Worm (Caenorhabditis elegans): Measurements from ENCODE around the gene pgp-6.
A peak's percentile ranks its signal among the peaks of the same experiment; 100 is the strongest.

The pgp-6 gene

DNA sequence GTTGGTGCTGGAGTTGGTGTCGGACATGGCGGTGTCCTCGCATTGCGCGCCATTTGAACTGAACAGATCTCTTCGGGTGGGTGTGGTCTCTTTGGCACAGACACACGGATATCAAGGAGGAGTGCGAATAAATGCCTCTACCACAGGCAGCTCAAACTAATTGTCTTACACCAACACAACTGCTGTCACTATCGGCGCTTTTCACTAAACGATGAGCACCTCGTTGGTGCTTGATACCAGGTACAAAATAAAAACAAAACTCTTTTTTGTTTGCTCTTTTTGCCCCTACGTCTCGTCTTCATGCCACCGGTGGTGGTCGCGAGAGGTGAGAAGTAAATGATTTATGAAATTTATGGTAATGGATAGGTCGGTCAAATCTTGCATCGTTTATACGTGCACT lies 33.5 kb upstream of the pgp-6 start, which contains the start of gene F47B10.8:
F47B10.8 (minus strand) TSS at position 101 of the 400 bp plus-strand sequence.
- no peak for TF ChIP-seq aly-2 (tag; optimal IDR thresholded peaks at IDR 0.05)
- no peak for TF ChIP-seq R02D3.7 (tag; optimal IDR thresholded peaks at IDR 0.05)
- TF ChIP-seq sma-9 (GFP tag; optimal IDR thresholded peaks at IDR 0.05): peak; percentile 2
- TF ChIP-seq sma-9 (tag; optimal IDR thresholded peaks at IDR 0.05): no peak
- no peak for TF ChIP-seq snpc-4 (tag; optimal IDR thresholded peaks at IDR 0.05)
- TF ChIP-seq nhr-21 (tag; optimal IDR thresholded peaks at IDR 0.05): no peak

DNA sequence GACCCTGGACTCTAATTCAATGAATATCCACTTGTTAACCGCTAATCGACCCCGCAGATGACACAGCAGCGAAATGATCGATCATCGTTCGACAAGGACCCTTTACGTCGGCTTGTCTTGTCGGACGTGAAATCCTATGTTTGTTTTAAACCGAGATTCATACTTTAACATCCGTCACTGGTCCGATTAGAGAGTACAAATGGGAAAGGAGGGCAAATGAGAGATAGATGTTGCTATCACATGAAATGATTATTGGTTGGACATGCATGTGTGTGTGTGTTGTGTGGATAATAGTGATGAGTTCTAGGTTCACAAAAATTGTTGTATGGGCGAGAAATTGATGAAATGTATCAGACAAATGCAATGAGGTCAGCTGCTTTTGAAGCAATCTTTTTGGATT lies 32.4 kb upstream of the pgp-6 start:
- TF ChIP-seq F13H6.1 (tag; optimal IDR thresholded peaks at IDR 0.05) (peak; percentile 34), nhr-21 (tag; optimal IDR thresholded peaks at IDR 0.05) (no peak), crh-2 (tag; optimal IDR thresholded peaks at IDR 0.05) (no peak), sem-4 (tag; optimal IDR thresholded peaks at IDR 0.05) (no peak), sma-9 (GFP tag; optimal IDR thresholded peaks at IDR 0.05) (peak; percentile 13), sma-9 (tag; optimal IDR thresholded peaks at IDR 0.05) (no peak), R02D3.7 (tag; optimal IDR thresholded peaks at IDR 0.05) (no peak), lsy-2 (tag; optimal IDR thresholded peaks at IDR 0.05) (peak in 1 of 2 experiments; percentile 35), skn-1 (tag; optimal IDR thresholded peaks at IDR 0.05) (no peak), ztf-11 (tag; optimal IDR thresholded peaks at IDR 0.05) (no peak), gmeb-1 (tag; optimal IDR thresholded peaks at IDR 0.05) (no peak), ceh-82 (tag; optimal IDR thresholded peaks at IDR 0.05) (no peak), lin-39 (tag; optimal IDR thresholded peaks at IDR 0.05) (no peak), egl-27 (tag; optimal IDR thresholded peaks at IDR 0.05) (no peak), nhr-129 (tag; optimal IDR thresholded peaks at IDR 0.05) (peak; percentile 68), sma-3 (GFP tag; optimal IDR thresholded peaks at IDR 0.05) (no peak)

DNA sequence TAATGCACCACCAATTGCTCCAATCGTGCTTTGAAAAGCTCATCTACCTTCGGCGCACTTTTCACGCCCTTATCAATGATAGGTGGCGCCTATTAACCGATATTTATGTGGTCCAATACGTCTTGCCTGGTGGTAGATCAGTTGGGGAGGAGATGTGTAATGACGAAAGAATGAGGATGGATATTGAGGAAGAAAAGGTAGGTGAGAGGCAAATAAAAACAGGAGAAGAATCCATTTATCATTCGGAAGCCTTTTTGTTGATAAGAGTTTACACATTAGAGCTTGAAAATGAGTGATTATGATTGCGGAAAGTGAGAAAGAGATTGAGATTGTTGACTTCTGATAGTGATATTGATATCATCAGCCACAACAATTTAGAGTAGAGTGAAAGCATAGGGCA lies 30.2 kb upstream of the pgp-6 start:
- TF ChIP-seq R02D3.7 (tag; optimal IDR thresholded peaks at IDR 0.05) (no peak), nhr-6 (tag; optimal IDR thresholded peaks at IDR 0.05) (no peak), mab-5 (tag; optimal IDR thresholded peaks at IDR 0.05) (peak; percentile 19)

DNA sequence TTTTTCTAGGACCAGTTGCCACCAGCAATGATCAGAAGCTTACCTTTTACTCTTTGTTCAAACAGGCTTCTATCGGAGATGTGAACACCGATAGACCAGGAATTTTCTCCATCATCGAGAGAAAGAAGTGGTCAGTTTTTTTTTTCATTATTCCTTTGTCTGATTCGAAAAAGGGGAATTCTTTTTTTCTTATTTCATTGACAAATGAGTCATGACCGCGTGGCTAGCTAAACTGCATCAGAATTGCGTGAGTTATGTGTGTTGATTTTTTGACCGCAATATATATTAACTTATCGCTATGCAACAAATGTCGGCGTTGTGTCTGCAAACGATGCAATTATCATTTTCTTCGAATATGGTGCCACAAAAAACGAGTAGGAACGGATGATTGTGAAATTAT lies 26.2 kb upstream of the pgp-6 start:
- TF ChIP-seq sma-3 (GFP tag; optimal IDR thresholded peaks at IDR 0.05) (no peak), sma-9 (GFP tag; optimal IDR thresholded peaks at IDR 0.05) (peak; percentile 35), sma-9 (tag; optimal IDR thresholded peaks at IDR 0.05) (no peak), fos-1 (tag; optimal IDR thresholded peaks at IDR 0.05) (peak; percentile 66)

DNA sequence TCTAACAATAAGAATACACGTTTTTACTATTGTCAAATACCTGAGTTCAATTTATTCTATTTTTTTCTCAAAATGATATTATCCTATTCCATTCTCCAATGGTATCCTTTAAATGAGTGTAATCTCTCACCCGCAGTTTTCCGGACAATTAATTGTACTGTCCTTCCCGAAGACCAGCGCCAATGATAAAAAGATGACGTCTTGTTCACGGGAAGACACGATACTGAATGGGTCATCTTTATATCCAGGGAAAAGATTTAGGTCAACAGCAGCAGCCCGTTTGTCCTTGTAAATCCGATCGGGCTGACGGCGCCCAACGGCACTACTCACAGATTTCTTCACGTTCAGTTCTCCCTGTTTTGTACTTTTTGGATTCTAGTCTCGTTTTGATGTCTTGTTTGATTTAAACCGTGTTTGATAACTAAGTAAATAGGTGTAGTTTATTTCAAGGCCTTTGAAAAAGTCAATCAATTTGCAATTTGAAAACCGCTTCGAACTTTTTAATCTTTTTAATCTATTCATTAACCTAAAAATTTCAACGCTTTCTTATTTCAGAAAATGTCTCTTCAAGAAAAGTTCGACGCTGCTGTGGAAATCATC lies 25.6 kb upstream of the pgp-6 start, which contains the start of gene acbp-3:
acbp-3 (plus strand) TSS at position 550 of the 600 bp plus-strand sequence.
- no peak for TF ChIP-seq unc-39 (tag; optimal IDR thresholded peaks at IDR 0.05)
- peak; percentile 32 for TF ChIP-seq nhr-21 (tag; optimal IDR thresholded peaks at IDR 0.05)
- TF ChIP-seq fos-1 (tag; optimal IDR thresholded peaks at IDR 0.05): peak; percentile 25
- no peak for TF ChIP-seq nhr-12 (tag; optimal IDR thresholded peaks at IDR 0.05)

DNA sequence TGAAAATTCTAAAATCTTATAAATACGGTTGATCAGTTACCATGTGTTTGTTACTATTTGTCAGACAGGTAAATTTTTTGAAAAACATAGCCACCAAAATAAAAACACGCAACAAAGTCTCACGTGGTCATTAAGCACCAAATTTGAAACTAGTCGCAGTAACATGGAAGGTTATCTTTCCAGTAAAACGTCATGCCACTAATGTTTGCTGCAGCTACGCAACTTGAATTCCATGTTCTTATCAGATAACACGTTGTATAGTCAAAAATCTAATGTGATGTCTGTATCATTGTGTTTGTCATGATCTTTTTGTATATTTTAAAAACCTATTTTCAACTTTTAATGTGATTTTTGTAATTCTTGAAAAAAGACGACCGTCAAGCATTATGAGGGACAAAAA lies 24.5 kb upstream of the pgp-6 start:
- TF ChIP-seq sma-3 (GFP tag; optimal IDR thresholded peaks at IDR 0.05) (peak; percentile 40), mdl-1 (tag; optimal IDR thresholded peaks at IDR 0.05) (peak in 1 of 2 experiments; percentile 33), fos-1 (tag; optimal IDR thresholded peaks at IDR 0.05) (peak; percentile 84), ceh-16 (tag; optimal IDR thresholded peaks at IDR 0.05) (no peak), nhr-12 (tag; optimal IDR thresholded peaks at IDR 0.05) (no peak), nhr-129 (tag; optimal IDR thresholded peaks at IDR 0.05) (no peak), gmeb-1 (tag; optimal IDR thresholded peaks at IDR 0.05) (peak; percentile 26), crh-2 (tag; optimal IDR thresholded peaks at IDR 0.05) (peak; percentile 75), sma-9 (GFP tag; optimal IDR thresholded peaks at IDR 0.05) (peak; percentile 84), sma-9 (tag; optimal IDR thresholded peaks at IDR 0.05) (no peak)

DNA sequence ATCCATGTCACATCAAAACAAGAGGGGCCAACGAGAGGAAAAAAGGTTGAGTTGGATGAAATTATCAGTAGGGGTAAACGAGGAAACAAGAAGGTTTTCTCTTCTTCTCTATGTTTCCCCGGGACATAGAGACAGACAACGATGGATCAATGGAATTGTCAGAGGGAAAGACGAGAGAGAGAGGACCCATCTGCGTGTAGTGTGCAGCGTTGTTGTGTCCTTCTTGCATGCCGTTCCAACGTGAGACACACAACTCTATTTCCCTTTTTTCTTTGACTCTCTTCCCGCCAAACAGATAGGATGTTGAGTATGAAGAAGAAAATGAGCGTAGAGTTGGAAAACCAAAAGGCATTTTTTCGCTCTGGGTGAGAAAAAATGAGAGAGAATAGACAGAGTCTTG lies 23.7 kb upstream of the pgp-6 start:
- TF ChIP-seq fos-1 (tag; optimal IDR thresholded peaks at IDR 0.05) (peak; percentile 45), skn-1 (tag; optimal IDR thresholded peaks at IDR 0.05) (no peak), dmd-4 (tag; optimal IDR thresholded peaks at IDR 0.05) (no peak), mbf-1 (tag; optimal IDR thresholded peaks at IDR 0.05) (no peak), nhr-21 (tag; optimal IDR thresholded peaks at IDR 0.05) (peak; percentile 66), sma-9 (GFP tag; optimal IDR thresholded peaks at IDR 0.05) (peak; percentile 88), sma-9 (tag; optimal IDR thresholded peaks at IDR 0.05) (no peak), egl-27 (tag; optimal IDR thresholded peaks at IDR 0.05) (peak; percentile 41), nhr-6 (tag; optimal IDR thresholded peaks at IDR 0.05) (peak; percentile 64), unc-62 (GFP tag; optimal IDR thresholded peaks at IDR 0.05) (no peak), elt-3 (tag; optimal IDR thresholded peaks at IDR 0.05) (no peak), unc-39 (tag; optimal IDR thresholded peaks at IDR 0.05) (no peak), nhr-129 (tag; optimal IDR thresholded peaks at IDR 0.05) (peak; percentile 93), nhr-10 (tag; optimal IDR thresholded peaks at IDR 0.05) (no peak), elt-1 (tag; optimal IDR thresholded peaks at IDR 0.05) (no peak), alr-1 (tag; optimal IDR thresholded peaks at IDR 0.05) (no peak), peb-1 (tag; optimal IDR thresholded peaks at IDR 0.05) (no peak), ama-1 (optimal IDR thresholded peaks at IDR 0.05) (no peak), lsy-2 (tag; optimal IDR thresholded peaks at IDR 0.05) (peak; percentile 18 to 66), ztf-4 (tag; optimal IDR thresholded peaks at IDR 0.05) (no peak), nhr-77 (tag; optimal IDR thresholded peaks at IDR 0.05) (no peak), sma-3 (GFP tag; optimal IDR thresholded peaks at IDR 0.05) (no peak), nhr-12 (tag; optimal IDR thresholded peaks at IDR 0.05) (no peak), C34F6.9 (tag; optimal IDR thresholded peaks at IDR 0.05) (peak; percentile 88), nhr-11 (tag; optimal IDR thresholded peaks at IDR 0.05) (no peak), R02D3.7 (tag; optimal IDR thresholded peaks at IDR 0.05) (no peak), lin-13 (GFP tag; optimal IDR thresholded peaks at IDR 0.05) (peak; percentile 31)
